Worm (Caenorhabditis elegans): Measurements from ENCODE around the gene ZK593.3.
A peak's percentile ranks its signal among the peaks of the same experiment; 100 is the strongest.

Gene ZK593.3

ce11 chrIV:10909708-10910107, 5.8 kb upstream of the ZK593.3 start, which contains the start of gene pyk-2:
pyk-2 (plus strand) TSS chrIV:10909913.
- no peak for TF ChIP-seq nhr-111 (GFP tag; optimal IDR thresholded peaks at IDR 0.05)
- TF ChIP-seq lin-38 (GFP tag; IDR thresholded peaks at IDR 0.05) = no peak
- no peak for TF ChIP-seq F26F4.8 (GFP tag; conservative IDR thresholded peaks at IDR 0.05)
- TF ChIP-seq spr-3 (GFP tag; optimal IDR thresholded peaks at IDR 0.05) = no peak
- TF ChIP-seq dve-1 (tag; optimal IDR thresholded peaks at IDR 0.05; ENCODE audit: insufficient read depth) = peak; percentile 77
- TF ChIP-seq saeg-2 (GFP tag; IDR thresholded peaks at IDR 0.05) = no peak
- peak; percentile 41 for TF ChIP-seq nhr-77 (tag; optimal IDR thresholded peaks at IDR 0.05)
- no peak for TF ChIP-seq daf-16 (GFP tag; optimal IDR thresholded peaks at IDR 0.05)
- peak; percentile 80 for TF ChIP-seq daf-16 (tag; optimal IDR thresholded peaks at IDR 0.05)
- no peak for TF ChIP-seq unc-39 (tag; optimal IDR thresholded peaks at IDR 0.05)
- 0 out of 2 replicates have a peak, but pooled peaks have one; percentile 39 for TF ChIP-seq php-3 (GFP tag; IDR thresholded peaks at IDR 0.05)
- TF ChIP-seq hlh-11 (tag; optimal IDR thresholded peaks at IDR 0.05) = peak; percentile 82
- TF ChIP-seq egl-27 (tag; optimal IDR thresholded peaks at IDR 0.05) = no peak
- TF ChIP-seq snpc-1.2 (GFP tag; IDR thresholded peaks at IDR 0.05) = no peak
- no peak for TF ChIP-seq ama-1 (optimal IDR thresholded peaks at IDR 0.05)
- TF ChIP-seq nhr-48 (tag; optimal IDR thresholded peaks at IDR 0.05) = peak; percentile 7
- TF ChIP-seq ces-1 (GFP tag; optimal IDR thresholded peaks at IDR 0.05) = no peak
- no peak for TF ChIP-seq ceh-44 (GFP tag; IDR thresholded peaks at IDR 0.05)
- TF ChIP-seq hlh-30 (tag; optimal IDR thresholded peaks at IDR 0.05; ENCODE audit: insufficient read depth) = peak; percentile 63
- TF ChIP-seq mdl-1 (tag; optimal IDR thresholded peaks at IDR 0.05) = peak in 1 of 2 experiments; percentile 37
- TF ChIP-seq unc-130 (GFP tag; optimal IDR thresholded peaks at IDR 0.05) = no peak
- no peak for TF ChIP-seq daf-19 (GFP tag; conservative IDR thresholded peaks at IDR 0.05)
- no peak for TF ChIP-seq ceh-62 (tag; optimal IDR thresholded peaks at IDR 0.05)
- TF ChIP-seq nhr-28 (tag; optimal IDR thresholded peaks at IDR 0.05) = peak; percentile 73
- peak; percentile 65 for TF ChIP-seq pqm-1 (tag; optimal IDR thresholded peaks at IDR 0.05)
- no peak for TF ChIP-seq dmd-8 (GFP tag; IDR thresholded peaks at IDR 0.05)
- TF ChIP-seq mdt-29 (GFP tag; IDR thresholded peaks at IDR 0.05) = no peak
- peak; percentile 36 for TF ChIP-seq T20F7.1 (GFP tag; optimal IDR thresholded peaks at IDR 0.05)
- no peak for TF ChIP-seq fos-1 (tag; optimal IDR thresholded peaks at IDR 0.05)

- peak; percentile 59 for TF ChIP-seq ama-1 (optimal IDR thresholded peaks at IDR 0.05)
- no peak for TF ChIP-seq ZK546.5 (tag; optimal IDR thresholded peaks at IDR 0.05)
- no peak for TF ChIP-seq lin-13 (GFP tag; optimal IDR thresholded peaks at IDR 0.05)
- no peak for TF ChIP-seq D1046.2 (GFP tag; IDR thresholded peaks at IDR 0.05)
- no peak for TF ChIP-seq fos-1 (tag; optimal IDR thresholded peaks at IDR 0.05)
- TF ChIP-seq mxl-3 (GFP tag; optimal IDR thresholded peaks at IDR 0.05) = no peak
- no peak for TF ChIP-seq F44E2.7 (GFP tag; IDR thresholded peaks at IDR 0.05)
- TF ChIP-seq T26A8.4 (GFP tag; IDR thresholded peaks at IDR 0.05) = no peak
- TF ChIP-seq mxl-2 (GFP tag; conservative IDR thresholded peaks at IDR 0.05) = 0 out of 2 replicates have a peak, but pooled peaks have one; percentile 11
- no peak for TF ChIP-seq daf-16 (GFP tag; optimal IDR thresholded peaks at IDR 0.05)
- TF ChIP-seq daf-16 (tag; optimal IDR thresholded peaks at IDR 0.05) = peak; percentile 8
- no peak for TF ChIP-seq lsy-2 (tag; optimal IDR thresholded peaks at IDR 0.05)
- no peak for TF ChIP-seq ceh-20 (GFP tag; IDR thresholded peaks at IDR 0.05)
- TF ChIP-seq dmd-6 (GFP tag; IDR thresholded peaks at IDR 0.05) = peak; percentile 7; the same call in 1 of the 2 replicates
These were observed 2.4 kb upstream of the ZK593.3 start, which contains the start of gene ZK593.2 for ce11 chrIV:10913081-10913480. ZK593.2 (plus strand) TSS chrIV:10913381.

DNA sequence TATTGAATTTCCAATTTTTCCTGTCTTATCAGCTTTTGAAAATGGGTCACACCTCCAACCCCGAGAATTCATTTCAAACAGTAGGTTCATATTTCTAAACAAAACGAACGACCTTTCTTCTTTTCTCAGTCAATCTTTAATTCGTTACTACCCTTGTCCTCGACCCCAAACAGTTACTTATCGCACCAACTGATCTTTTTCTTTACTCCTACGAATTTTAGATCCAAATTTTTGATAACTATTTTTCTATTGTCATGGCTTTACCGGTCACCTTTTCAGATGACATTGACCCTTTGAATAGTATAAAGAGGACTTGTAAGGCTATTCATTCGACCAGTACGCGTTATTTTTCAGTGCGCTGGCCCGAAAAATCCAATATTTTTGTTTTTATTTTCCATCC, 646 bp downstream of the ZK593.3 start:
- no peak for TF ChIP-seq ceh-28 (tag; optimal IDR thresholded peaks at IDR 0.05)
- TF ChIP-seq F49E8.2 (tag; optimal IDR thresholded peaks at IDR 0.05; ENCODE audit: borderline replicate concordance) = no peak
- no peak for TF ChIP-seq ceh-82 (tag; optimal IDR thresholded peaks at IDR 0.05)
- TF ChIP-seq saeg-2 (GFP tag; IDR thresholded peaks at IDR 0.05) = no peak
- no peak for TF ChIP-seq Y75B8A.6 (GFP tag; IDR thresholded peaks at IDR 0.05)
- no peak for TF ChIP-seq nhr-41 (GFP tag; IDR thresholded peaks at IDR 0.05)
- no peak for TF ChIP-seq hif-1 (tag; optimal IDR thresholded peaks at IDR 0.05)
- TF ChIP-seq nhr-48 (tag; optimal IDR thresholded peaks at IDR 0.05) = no peak
- TF ChIP-seq egl-27 (tag; optimal IDR thresholded peaks at IDR 0.05) = no peak
- no peak for TF ChIP-seq ceh-20 (GFP tag; IDR thresholded peaks at IDR 0.05)
- no peak for TF ChIP-seq jun-1 (tag; optimal IDR thresholded peaks at IDR 0.05)
- TF ChIP-seq zag-1 (tag; optimal IDR thresholded peaks at IDR 0.05) = no peak
- no peak for TF ChIP-seq D1046.2 (GFP tag; IDR thresholded peaks at IDR 0.05)

All from whole organism, L4 larva.